Fruit fly (Drosophila melanogaster): ENCODE measurements around the gene Prps.

Prps gene

dm6 chr3L:9695647-9696046, 853 bp downstream of the Prps start (continued):
- TF ChIP-seq Antp (GFP tag; optimal IDR thresholded peaks at IDR 0.05) (no peak), Camta (GFP tag; optimal IDR thresholded peaks at IDR 0.05) (no peak), gfzf (GFP tag; optimal IDR thresholded peaks at IDR 0.05) (no peak), CG11560 (tag; IDR thresholded peaks at IDR 0.05) (no peak), CG9727 (GFP tag; optimal IDR thresholded peaks at IDR 0.05) (peak; percentile 26), org-1 (GFP tag; optimal IDR thresholded peaks at IDR 0.05) (peak; percentile 20), trh (GFP tag; optimal IDR thresholded peaks at IDR 0.05) (no peak), so (GFP tag; IDR thresholded peaks at IDR 0.05) (no peak), CG7372 (GFP tag; IDR thresholded peaks at IDR 0.05) (no peak), Dip3 (GFP tag; optimal IDR thresholded peaks at IDR 0.05) (no peak), CG11247 (GFP tag; IDR thresholded peaks at IDR 0.05) (no peak), Kr (GFP tag; optimal IDR thresholded peaks at IDR 0.05) (no peak), CG30020 (tag; optimal IDR thresholded peaks at IDR 0.05) (no peak), NC2α (GFP tag; optimal IDR thresholded peaks at IDR 0.05) (no peak), CG34376 (GFP tag; optimal IDR thresholded peaks at IDR 0.05) (no peak), CG6765 (GFP tag; optimal IDR thresholded peaks at IDR 0.05) (peak; percentile 6), cad (GFP tag; optimal IDR thresholded peaks at IDR 0.05) (no peak), CG1233 (GFP tag; optimal IDR thresholded peaks at IDR 0.05) (no peak), knrl (GFP tag; IDR thresholded peaks at IDR 0.05; ENCODE audit: partially characterized antibody) (no peak), CG7357 (GFP tag; IDR thresholded peaks at IDR 0.05) (no peak), Bteb2 (GFP tag; optimal IDR thresholded peaks at IDR 0.05) (no peak), YL-1 (GFP tag; optimal IDR thresholded peaks at IDR 0.05) (no peak), Dll (GFP tag; IDR thresholded peaks at IDR 0.05; ENCODE audit: partially characterized antibody) (no peak), cwo (GFP tag; optimal IDR thresholded peaks at IDR 0.05) (no peak), CG6175 (GFP tag; IDR thresholded peaks at IDR 0.05) (no peak), dati (GFP tag; IDR thresholded peaks at IDR 0.05) (no peak), Aef1 (GFP tag; IDR thresholded peaks at IDR 0.05) (no peak), CG10979 (tag; optimal IDR thresholded peaks at IDR 0.05) (no peak), emc (GFP tag; optimal IDR thresholded peaks at IDR 0.05) (no peak), Hr39 (optimal IDR thresholded peaks at IDR 0.05) (no peak), repo (GFP tag; optimal IDR thresholded peaks at IDR 0.05) (no peak), CG8944 (GFP tag; optimal IDR thresholded peaks at IDR 0.05) (no peak), Rfx (GFP tag; IDR thresholded peaks at IDR 0.05) (no peak), aop (GFP tag; IDR thresholded peaks at IDR 0.05) (no peak), Deaf1 (tag; optimal IDR thresholded peaks at IDR 0.05) (peak; percentile 11), CG2678 (tag; optimal IDR thresholded peaks at IDR 0.05) (peak; percentile 74), grn (GFP tag; optimal IDR thresholded peaks at IDR 0.05) (no peak), Xrp1 (GFP tag; IDR thresholded peaks at IDR 0.05) (peak; percentile 26; the same call in 1 of the 2 replicates), nerfin-2 (GFP tag; IDR thresholded peaks at IDR 0.05; ENCODE audit: partially characterized antibody) (no peak), ind (GFP tag; optimal IDR thresholded peaks at IDR 0.05) (no peak), ftz-f1 (GFP tag; optimal IDR thresholded peaks at IDR 0.05) (no peak), lola (GFP tag; optimal IDR thresholded peaks at IDR 0.05) (no peak), Atf-2 (GFP tag; optimal IDR thresholded peaks at IDR 0.05) (no peak), Abd-B (GFP tag; optimal IDR thresholded peaks at IDR 0.05) (no peak), chinmo (GFP tag; IDR thresholded peaks at IDR 0.05; ENCODE audit: partially characterized antibody) (no peak), stc (GFP tag; IDR thresholded peaks at IDR 0.05) (no peak), CG3995 (GFP tag; optimal IDR thresholded peaks at IDR 0.05) (no peak), ranshi (GFP tag; IDR thresholded peaks at IDR 0.05) (no peak), CG6654 (GFP tag; optimal IDR thresholded peaks at IDR 0.05) (no peak), CG6813 (GFP tag; optimal IDR thresholded peaks at IDR 0.05) (no peak), Hey (tag; optimal IDR thresholded peaks at IDR 0.05) (no peak), CG11695 (GFP tag; IDR thresholded peaks at IDR 0.05) (0 out of 3 replicates have a peak, but pooled peaks have one; percentile 33), Ada2b (GFP tag; IDR thresholded peaks at IDR 0.05) (no peak)

Measured in whole organism, embryonic.